Worm (Caenorhabditis elegans) whole organism, L3 larva: ENCODE data around the gene B0252.3.

ENCODE experiments used
- R02D3.7 ChIP-seq: fragments of 150-350 bp; optimal IDR thresholded peaks from 2 replicates; lab custom pipeline; 2014; ENCODE audit warnings: missing biosample characterization, missing genetic modification characterization
- ZK546.5 ChIP-seq: sonication (generic microtip); optimal IDR thresholded peaks from 2 replicates; lab custom pipeline; 2017; ENCODE audit warnings: missing biosample characterization, missing genetic modification characterization
- aly-2 ChIP-seq: fragments of 150-350 bp; optimal IDR thresholded peaks from 2 replicates; lab custom pipeline; 2014; ENCODE audit warnings: missing biosample characterization, missing genetic modification characterization
- ceh-16 ChIP-seq: sonication (generic microtip); optimal IDR thresholded peaks from 2 replicates; lab custom pipeline; 2017; ENCODE audit warnings: missing biosample characterization, missing genetic modification characterization
- ceh-28 ChIP-seq: fragments of 150-350 bp; optimal IDR thresholded peaks from 2 replicates; lab custom pipeline; 2014; ENCODE audit warnings: missing biosample characterization, missing genetic modification reagents, missing genetic modification characterization
- ceh-82 ChIP-seq: fragments of 150-350 bp; optimal IDR thresholded peaks from 2 replicates; lab custom pipeline; 2014; ENCODE audit warnings: missing biosample characterization, missing genetic modification characterization
- ceh-9 ChIP-seq: sonication (generic microtip); optimal IDR thresholded peaks from 2 replicates; lab custom pipeline; 2018; ENCODE audit warnings: missing biosample characterization, missing genetic modification characterization
- egl-27 ChIP-seq: sonication (generic microtip); optimal IDR thresholded peaks from 4 replicates; lab custom pipeline; 2017; ENCODE audit warnings: missing biosample characterization, missing genetic modification reagents, missing genetic modification characterization
- egl-5 ChIP-seq: fragments of 150-350 bp; optimal IDR thresholded peaks from 2 replicates; lab custom pipeline; 2017; ENCODE audit warnings: missing biosample characterization, missing genetic modification reagents, missing genetic modification characterization, inconsistent platforms
- elt-1 ChIP-seq: fragments of 150-350 bp; optimal IDR thresholded peaks from 2 replicates; lab custom pipeline; 2014; ENCODE audit warnings: missing biosample characterization, missing genetic modification characterization
- elt-2 ChIP-seq: sonication (generic microtip); optimal IDR thresholded peaks from 2 replicates; lab custom pipeline; 2016; ENCODE audit warnings: missing genetic modification reagents, mild to moderate bottlenecking, missing genetic modification characterization, missing compliant biosample characterization
- eor-1 ChIP-seq, 2 experiments: fragments of 150-350 bp; optimal IDR thresholded peaks; 2 replicates each; lab custom pipeline; 2014 to 2018; ENCODE audit warnings: missing biosample characterization in 2 of 2, missing genetic modification characterization in 2 of 2
- fkh-2 ChIP-seq: fragments of 150-350 bp; optimal IDR thresholded peaks from 2 replicates; lab custom pipeline; 2014; ENCODE audit warnings: missing biosample characterization, missing genetic modification reagents, missing genetic modification characterization
- hmg-11 ChIP-seq: sonication (generic microtip); optimal IDR thresholded peaks from 2 replicates; lab custom pipeline; 2016; ENCODE audit warnings: missing genetic modification characterization, missing compliant biosample characterization
- jun-1 ChIP-seq: fragments of 150-350 bp; optimal IDR thresholded peaks from 2 replicates; lab custom pipeline; 2014; ENCODE audit warnings: missing biosample characterization, missing genetic modification reagents, missing genetic modification characterization
- lin-15B ChIP-seq: fragments of 150-350 bp; optimal IDR thresholded peaks from 2 replicates; lab custom pipeline; 2014; ENCODE audit warnings: missing biosample characterization, missing genetic modification characterization
- lin-39 ChIP-seq: fragments of 150-350 bp; optimal IDR thresholded peaks from 2 replicates; lab custom pipeline; 2018; ENCODE audit warnings: missing biosample characterization, missing genetic modification reagents, missing genetic modification characterization
- lsy-12 ChIP-seq: sonication (generic microtip); optimal IDR thresholded peaks from 2 replicates; lab custom pipeline; 2016; ENCODE audit warnings: mild to moderate bottlenecking, missing genetic modification characterization, missing compliant biosample characterization
- mdl-1 ChIP-seq: fragments of 150-350 bp; optimal IDR thresholded peaks from 2 replicates; lab custom pipeline; 2014; ENCODE audit warnings: missing biosample characterization, missing genetic modification characterization
- nfya-1 ChIP-seq: sonication (generic microtip); optimal IDR thresholded peaks from 2 replicates; lab custom pipeline; 2017; ENCODE audit warnings: missing genetic modification characterization, mild to moderate bottlenecking, missing compliant biosample characterization, antibody characterized with exemption, moderate library complexity; ENCODE audit not compliant: insufficient read depth
- nhr-11 ChIP-seq: fragments of 150-350 bp; optimal IDR thresholded peaks from 2 replicates; lab custom pipeline; 2014; ENCODE audit warnings: missing biosample characterization, missing genetic modification characterization
- nhr-12 ChIP-seq: fragments of 150-350 bp; optimal IDR thresholded peaks from 2 replicates; lab custom pipeline; 2014; ENCODE audit warnings: missing biosample characterization, missing genetic modification characterization
- nhr-23 ChIP-seq: fragments of 150-350 bp; optimal IDR thresholded peaks from 2 replicates; lab custom pipeline; 2014; ENCODE audit warnings: missing biosample characterization, missing genetic modification reagents, missing genetic modification characterization
- nhr-237 ChIP-seq: fragments of 150-350 bp; optimal IDR thresholded peaks from 2 replicates; lab custom pipeline; 2014; ENCODE audit warnings: missing biosample characterization, missing genetic modification characterization
- nhr-25 ChIP-seq: sonication (generic microtip); optimal IDR thresholded peaks from 2 replicates; lab custom pipeline; 2017; ENCODE audit warnings: missing biosample characterization, missing genetic modification characterization
- nhr-28 ChIP-seq: fragments of 150-350 bp; optimal IDR thresholded peaks from 2 replicates; lab custom pipeline; 2014; ENCODE audit warnings: missing biosample characterization, missing genetic modification characterization
- nhr-43 ChIP-seq: sonication (generic microtip); optimal IDR thresholded peaks from 2 replicates; lab custom pipeline; 2016; ENCODE audit warnings: mild to moderate bottlenecking, missing genetic modification characterization, missing compliant biosample characterization; ENCODE audit not compliant: poor library complexity, severe bottlenecking
- nhr-67 ChIP-seq: fragments of 150-350 bp; optimal IDR thresholded peaks from 2 replicates; lab custom pipeline; 2014; ENCODE audit warnings: missing biosample characterization, missing genetic modification characterization
- nhr-76 ChIP-seq: fragments of 150-350 bp; sonication (generic microtip); optimal IDR thresholded peaks from 5 replicates; lab custom pipeline; 2014; ENCODE audit warnings: missing biosample characterization, missing genetic modification characterization
- pha-4 ChIP-seq: fragments of 150-350 bp; optimal IDR thresholded peaks from 2 replicates; lab custom pipeline; 2014; ENCODE audit warnings: missing biosample characterization, missing genetic modification reagents, missing genetic modification characterization
- pqm-1 ChIP-seq: fragments of 150-350 bp; optimal IDR thresholded peaks from 2 replicates; lab custom pipeline; 2017; ENCODE audit warnings: missing biosample characterization, missing genetic modification characterization, inconsistent platforms
- sea-2 ChIP-seq: fragments of 150-350 bp; sonication (generic microtip); optimal IDR thresholded peaks from 4 replicates; lab custom pipeline; 2014; ENCODE audit warnings: missing biosample characterization, missing genetic modification reagents, missing genetic modification characterization
- skn-1 ChIP-seq: fragments of 150-350 bp; optimal IDR thresholded peaks from 2 replicates; lab custom pipeline; 2014; ENCODE audit warnings: missing biosample characterization, missing genetic modification characterization
- snpc-4 ChIP-seq: fragments of 150-350 bp; optimal IDR thresholded peaks from 2 replicates; lab custom pipeline; 2014; ENCODE audit warnings: missing biosample characterization, missing genetic modification characterization
- tbx-2 ChIP-seq: sonication (generic microtip); optimal IDR thresholded peaks from 2 replicates; lab custom pipeline; 2016; ENCODE audit warnings: mild to moderate bottlenecking, missing genetic modification characterization, missing compliant biosample characterization
- unc-39 ChIP-seq: sonication (generic microtip); optimal IDR thresholded peaks from 4 replicates; lab custom pipeline; 2017; ENCODE audit warnings: missing biosample characterization, missing genetic modification characterization
- zag-1 ChIP-seq: fragments of 150-350 bp; optimal IDR thresholded peaks from 2 replicates; lab custom pipeline; 2014; ENCODE audit warnings: missing biosample characterization, missing genetic modification characterization

The B0252.3 gene

DNA sequence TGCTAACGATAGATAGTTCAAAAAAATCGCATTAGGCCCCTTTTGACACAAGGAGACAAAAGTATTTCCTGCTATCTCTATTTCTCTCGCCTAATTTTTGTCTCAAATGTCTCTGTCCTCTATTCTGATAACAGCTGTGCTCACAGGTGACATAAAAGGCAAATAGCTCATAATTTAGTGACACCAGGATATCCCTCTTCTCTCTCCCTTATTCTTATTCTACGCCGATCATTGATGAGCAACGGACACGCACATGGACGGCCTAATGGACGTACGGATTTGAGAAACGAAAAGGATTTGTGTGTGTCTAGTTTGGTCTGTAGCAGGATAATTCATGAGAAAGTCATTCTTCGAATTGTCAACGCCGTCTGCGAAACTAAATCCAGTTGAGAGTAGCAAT lies 28.4 kb upstream of the B0252.3 start:
- TF ChIP-seq elt-2: no peak
- no peak for TF ChIP-seq nhr-76 (tag; lab: Kevin White, UChicago)
- no peak for TF ChIP-seq ZK546.5 (tag; lab: Kevin White, UChicago)
- no peak for TF ChIP-seq tbx-2 (tag; lab: Kevin White, UChicago)
- TF ChIP-seq nhr-67 (tag; lab: Kevin White, UChicago): no peak
- TF ChIP-seq ceh-82: no peak
- TF ChIP-seq zag-1: no peak
- TF ChIP-seq egl-5: no peak
- no peak for TF ChIP-seq nfya-1 (tag; lab: Kevin White, UChicago)

DNA sequence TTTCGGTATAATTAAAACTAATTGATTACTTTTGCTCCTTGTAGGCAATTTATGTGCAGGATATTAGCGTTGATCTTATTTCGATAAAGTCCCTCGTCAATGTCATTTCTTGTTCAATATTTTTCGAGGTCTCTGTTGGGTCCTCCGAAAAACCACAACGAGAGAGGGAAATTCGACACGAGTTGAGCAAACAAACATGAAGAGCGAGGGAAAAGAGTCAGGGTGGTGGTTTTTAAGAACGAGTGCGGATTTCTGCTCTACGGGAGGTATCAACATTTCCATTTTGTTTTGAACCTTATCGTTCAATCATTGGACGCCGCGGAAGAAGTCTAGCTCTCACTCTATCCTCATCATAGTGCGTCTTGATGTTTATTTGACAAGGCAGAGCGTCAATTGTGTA lies 27.2 kb upstream of the B0252.3 start:
- TF ChIP-seq fkh-2 (tag; lab: Kevin White, UChicago) (no peak), lin-39 (tag; lab: Kevin White, UChicago) (peak; percentile 46), eor-1 (tag; optimal IDR thresholded peaks at IDR 0.05; lab: Kevin White, UChicago) (no peak), lsy-12 (tag; lab: Kevin White, UChicago) (no peak), R02D3.7 (tag; lab: Kevin White, UChicago) (no peak), pha-4 (peak; percentile 43)

DNA sequence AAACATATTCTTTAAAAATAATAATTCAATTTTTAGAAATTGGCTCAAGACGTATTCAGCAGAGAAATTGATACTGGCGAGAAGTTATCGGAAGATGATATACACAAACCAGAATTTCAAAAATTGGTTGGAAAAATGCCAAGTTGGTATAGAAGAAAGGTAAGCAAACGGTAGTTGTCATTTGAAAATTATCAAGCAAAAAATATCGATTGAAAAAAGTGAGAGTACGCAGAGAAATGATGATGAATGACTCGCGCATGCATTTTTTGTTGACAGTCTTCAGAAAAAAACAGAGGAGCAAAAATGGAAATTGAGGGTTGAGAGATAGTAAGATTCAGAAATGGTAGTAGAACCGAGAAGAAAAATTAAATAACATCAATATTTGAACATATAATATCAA lies 25.4 kb upstream of the B0252.3 start:
- no peak for TF ChIP-seq nhr-23 (tag; lab: Kevin White, UChicago)
- TF ChIP-seq tbx-2 (tag; lab: Kevin White, UChicago): no peak
- TF ChIP-seq ceh-9 (tag; lab: Kevin White, UChicago): no peak
- no peak for TF ChIP-seq nhr-76 (tag; lab: Kevin White, UChicago)
- no peak for TF ChIP-seq hmg-11
- no peak for TF ChIP-seq nhr-25 (tag; lab: Kevin White, UChicago)
- TF ChIP-seq snpc-4 (tag; lab: Kevin White, UChicago): no peak
- TF ChIP-seq eor-1 (tag; optimal IDR thresholded peaks at IDR 0.05; lab: Kevin White, UChicago): no peak
- peak; percentile 70 for TF ChIP-seq ceh-28 (tag; lab: Kevin White, UChicago)
- TF ChIP-seq pha-4: peak; percentile 13
- no peak for TF ChIP-seq mdl-1

DNA sequence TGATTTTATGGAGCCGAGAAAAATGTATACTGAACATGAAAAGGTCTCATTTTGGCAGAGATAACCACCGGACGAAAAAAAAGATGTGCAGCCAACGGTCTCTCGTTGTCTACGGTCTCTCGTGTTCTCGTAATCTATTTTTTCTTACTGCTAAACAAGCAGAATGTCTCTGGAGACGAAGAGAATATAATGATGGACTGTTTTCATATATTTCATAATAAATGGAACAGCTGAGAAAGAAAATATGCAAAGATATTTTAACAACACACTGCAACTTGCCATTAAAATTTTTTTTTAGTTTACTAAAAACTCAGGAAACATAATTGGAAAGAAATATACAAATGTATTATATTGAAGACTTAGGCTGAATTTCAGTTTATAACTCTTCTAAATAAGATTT lies 22.5 kb upstream of the B0252.3 start:
- TF ChIP-seq snpc-4 (tag; lab: Kevin White, UChicago) (no peak), nhr-237 (tag; lab: Kevin White, UChicago) (no peak), ZK546.5 (tag; lab: Kevin White, UChicago) (no peak), elt-2 (peak; percentile 1), pha-4 (peak; percentile 4), egl-27 (tag; lab: Kevin White, UChicago) (no peak), nhr-28 (no peak), nhr-25 (tag; lab: Kevin White, UChicago) (no peak), lin-39 (tag; lab: Kevin White, UChicago) (no peak), nhr-11 (tag; lab: Kevin White, UChicago) (no peak), eor-1 (tag; optimal IDR thresholded peaks at IDR 0.05; lab: Kevin White, UChicago) (no peak), zag-1 (no peak), jun-1 (tag; lab: Kevin White, UChicago) (no peak), ceh-28 (tag; lab: Kevin White, UChicago) (no peak), skn-1 (tag; lab: Kevin White, UChicago) (no peak), unc-39 (tag; lab: Kevin White, UChicago) (no peak), nfya-1 (tag; lab: Kevin White, UChicago) (peak; percentile 28), lin-15B (tag; lab: Kevin White, UChicago) (no peak)

DNA sequence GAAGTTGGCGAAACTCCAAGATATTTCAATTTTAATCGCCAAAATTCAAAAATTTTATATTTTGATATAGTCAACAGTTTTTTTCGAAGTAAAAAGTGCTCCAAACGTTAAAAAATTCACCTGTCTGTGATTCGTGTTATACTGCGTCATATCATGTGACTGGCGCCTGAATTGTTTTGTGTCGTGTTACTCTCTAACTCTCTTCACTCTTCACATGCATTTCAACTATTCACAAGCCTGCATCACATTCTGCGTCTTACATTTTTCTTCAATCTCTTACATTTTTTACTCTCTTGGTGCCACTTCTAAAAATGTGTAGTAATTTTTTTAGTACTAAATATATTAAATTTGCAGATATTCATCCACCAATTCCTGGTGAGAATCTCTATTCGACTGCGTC lies 20.9 kb upstream of the B0252.3 start, which contains the start of gene flcn-1:
flcn-1 (plus strand) TSS at position 348 of the 400 bp plus-strand sequence.
- TF ChIP-seq nhr-12 (tag; lab: Kevin White, UChicago): no peak
- TF ChIP-seq nhr-67 (tag; lab: Kevin White, UChicago): no peak
- TF ChIP-seq ceh-16 (tag; lab: Kevin White, UChicago): no peak
- TF ChIP-seq aly-2 (tag; lab: Kevin White, UChicago): no peak
- TF ChIP-seq pha-4: peak; percentile 47
- TF ChIP-seq hmg-11: peak; percentile 64
- no peak for TF ChIP-seq ceh-9 (tag; lab: Kevin White, UChicago)
- no peak for TF ChIP-seq ZK546.5 (tag; lab: Kevin White, UChicago)
- peak; percentile 57 for TF ChIP-seq nfya-1 (tag; lab: Kevin White, UChicago)
- no peak for TF ChIP-seq R02D3.7 (tag; lab: Kevin White, UChicago)
- no peak for TF ChIP-seq skn-1 (tag; lab: Kevin White, UChicago)
- peak; percentile 2 for TF ChIP-seq pqm-1 (tag; lab: Kevin White, UChicago)
- no peak for TF ChIP-seq nhr-43 (tag; lab: Kevin White, UChicago)
- no peak for TF ChIP-seq sea-2 (GFP tag; lab: Kevin White, UChicago)
- TF ChIP-seq lsy-12 (tag; lab: Kevin White, UChicago): peak; percentile 3
- peak; percentile 50 for TF ChIP-seq elt-2
- TF ChIP-seq snpc-4 (tag; lab: Kevin White, UChicago): peak; percentile 43
- TF ChIP-seq nhr-23 (tag; lab: Kevin White, UChicago): no peak
- no peak for TF ChIP-seq nhr-76 (tag; lab: Kevin White, UChicago)
- no peak for TF ChIP-seq elt-1 (tag; lab: Kevin White, UChicago)
